Worm (Caenorhabditis elegans) whole organism, late embryonic: ENCODE measurements around the gene M142.8.

ENCODE experiments used
- ahr-1 ChIP-seq: sonication (generic microtip); optimal IDR thresholded peaks from 2 replicates; lab custom pipeline; 2016; ENCODE audit warnings: missing genetic modification characterization, missing compliant biosample characterization
- ceh-9 ChIP-seq: sonication (generic microtip); optimal IDR thresholded peaks from 2 replicates; lab custom pipeline; 2016; ENCODE audit warnings: mild to moderate bottlenecking, missing genetic modification characterization, inconsistent platforms, missing compliant biosample characterization
- ets-4 ChIP-seq: sonication (generic microtip); optimal IDR thresholded peaks from 2 replicates; lab custom pipeline; 2016; ENCODE audit warnings: missing genetic modification characterization, missing compliant biosample characterization
- fax-1 ChIP-seq: sonication (generic microtip); optimal IDR thresholded peaks from 2 replicates; lab custom pipeline; 2016; ENCODE audit warnings: missing genotype, missing genetic modification characterization, missing compliant biosample characterization
- madf-2 ChIP-seq: sonication (generic microtip); optimal IDR thresholded peaks from 2 replicates; lab custom pipeline; 2017; ENCODE audit warnings: missing genetic modification characterization, missing compliant biosample characterization
- nhr-11 ChIP-seq: fragments of 150-350 bp; optimal IDR thresholded peaks from 2 replicates; lab custom pipeline; 2014; ENCODE audit warnings: missing biosample characterization, missing genetic modification characterization
- pag-3 ChIP-seq: sonication (generic microtip); optimal IDR thresholded peaks from 2 replicates; lab custom pipeline; 2016; ENCODE audit warnings: missing compliant biosample characterization, missing genetic modification characterization, borderline replicate concordance
- pha-4 ChIP-seq: fragments of 150-350 bp; optimal IDR thresholded peaks from 2 replicates; lab custom pipeline; 2018; ENCODE audit warnings: missing biosample characterization, missing genetic modification reagents, missing genetic modification characterization
- pqm-1 ChIP-seq: sonication (generic microtip); optimal IDR thresholded peaks from 2 replicates; lab custom pipeline; 2016; ENCODE audit warnings: missing genetic modification characterization, missing compliant biosample characterization

DNA sequence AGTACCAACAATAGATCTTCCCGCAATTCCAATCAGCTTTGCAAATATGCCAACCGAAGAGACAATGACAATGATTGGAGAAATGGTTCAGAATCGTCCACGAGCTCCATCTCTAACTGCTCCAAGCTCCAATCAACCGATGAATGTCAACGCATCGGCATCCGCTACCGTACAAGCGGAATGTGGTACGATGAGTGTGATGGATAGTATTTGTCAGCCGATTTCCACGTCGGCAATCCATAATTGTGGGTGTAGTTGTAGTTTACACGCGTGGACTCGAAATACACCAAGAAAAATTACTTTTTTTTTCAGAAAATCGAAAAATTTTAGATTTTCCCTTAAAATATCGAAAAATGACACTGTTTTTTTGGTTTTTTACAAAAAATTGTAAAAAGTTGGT lies 9.5 kb downstream of the M142.8 start:
- TF ChIP-seq ahr-1, result no peak
- TF ChIP-seq fax-1 (tag; lab: Kevin White, UChicago), result no peak
- TF ChIP-seq pqm-1 (tag; lab: Kevin White, UChicago), result no peak
- no peak for TF ChIP-seq pag-3 (tag; lab: Kevin White, UChicago)
- no peak for TF ChIP-seq ets-4
- TF ChIP-seq madf-2, result no peak
- TF ChIP-seq nhr-11 (tag; lab: Kevin White, UChicago), result no peak
- no peak for TF ChIP-seq pha-4
- TF ChIP-seq ceh-9 (tag; lab: Kevin White, UChicago), result no peak
